Fruit fly (Drosophila melanogaster) ovary, adult (tissue): ENCODE results near the gene CG16736.
A peak's percentile ranks its signal among the peaks of the same experiment; 100 is the strongest.

Experiments used
- CG17801 ChIP-seq: fragments of 200-800 bp; optimal IDR thresholded peaks from 2 replicates; lab custom pipeline; 2019; ENCODE audit warnings: missing biosample characterization, mild to moderate bottlenecking, missing genetic modification characterization, moderate library complexity; ENCODE audit not compliant: partially characterized antibody

Gene CG16736

dm6 chr3R:9224807-9225206 lies 32.7 kb downstream of the CG16736 start:
- TF ChIP-seq CG17801 (GFP tag; lab: Kevin White, UChicago) = peak; percentile 12

- TF ChIP-seq CG17801 (GFP tag; lab: Kevin White, UChicago) = peak; percentile 81
Observed at dm6 chr3R:9222355-9222754, 35.2 kb downstream of the CG16736 start.

DNA sequence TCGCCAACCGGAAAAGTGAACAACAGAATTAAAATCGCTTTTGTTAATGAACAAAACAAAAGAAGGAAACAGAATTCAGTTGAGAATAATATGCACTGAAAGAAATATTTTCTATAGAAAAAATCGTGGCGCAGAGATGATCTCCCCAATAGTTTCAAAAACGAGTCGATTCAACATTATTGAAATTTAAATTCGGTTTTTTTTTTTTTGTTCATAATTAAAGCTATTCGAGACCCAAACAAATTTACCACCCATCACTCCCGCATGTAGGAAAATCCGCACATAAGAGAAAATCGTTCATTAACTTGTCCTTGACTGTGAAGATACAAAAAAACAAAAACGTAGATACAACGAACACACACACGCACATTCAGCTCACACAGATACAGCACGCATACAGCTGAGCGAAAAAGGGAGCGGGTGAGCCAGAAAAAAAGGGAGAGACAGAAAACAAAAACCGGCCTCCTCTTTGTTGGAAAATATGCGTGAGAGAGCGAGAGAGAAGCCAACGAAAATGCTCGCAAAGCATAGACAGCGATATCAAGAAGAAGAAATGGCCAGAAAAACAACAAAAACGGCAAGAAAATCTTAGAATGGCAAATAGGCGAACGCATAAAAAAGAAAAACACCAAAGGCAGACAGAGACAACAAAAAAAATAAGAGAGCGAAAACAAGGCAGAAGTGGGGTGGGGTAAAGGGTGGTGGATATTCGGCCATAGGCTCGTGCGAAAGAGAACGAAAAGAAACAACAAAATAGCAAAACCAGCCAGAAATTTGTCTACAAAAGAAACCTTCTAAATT lies 37.3 kb downstream of the CG16736 start:
- no peak for TF ChIP-seq CG17801 (GFP tag; lab: Kevin White, UChicago)

dm6 chr3R:9217607-9218006 lies 39.9 kb downstream of the CG16736 start:
- no peak for TF ChIP-seq CG17801 (GFP tag; lab: Kevin White, UChicago)

DNA sequence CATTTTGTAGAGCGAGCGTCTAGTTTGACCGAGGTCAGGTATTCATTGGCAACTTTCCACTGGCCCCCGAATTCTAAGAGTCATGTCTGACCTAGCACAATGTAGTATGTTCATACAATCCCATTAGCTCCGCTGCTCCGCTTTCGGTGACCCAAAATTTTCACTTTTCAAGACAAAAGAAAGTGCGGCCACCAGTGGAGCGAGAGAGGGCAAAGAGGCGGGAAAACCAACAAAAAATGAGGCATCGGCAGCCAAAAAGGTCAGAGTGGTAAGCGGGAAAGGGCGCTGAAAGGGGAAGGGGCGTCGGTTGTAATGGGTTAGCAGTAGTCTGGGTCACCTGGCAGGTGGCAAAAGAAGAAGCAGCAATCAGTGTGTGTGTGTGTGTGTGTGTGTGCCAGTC lies 42.0 kb downstream of the CG16736 start:
- no peak for TF ChIP-seq CG17801 (GFP tag; lab: Kevin White, UChicago)

dm6 chr3R:9214235-9214634 lies 43.3 kb downstream of the CG16736 start:
- no peak for TF ChIP-seq CG17801 (GFP tag; lab: Kevin White, UChicago)

DNA sequence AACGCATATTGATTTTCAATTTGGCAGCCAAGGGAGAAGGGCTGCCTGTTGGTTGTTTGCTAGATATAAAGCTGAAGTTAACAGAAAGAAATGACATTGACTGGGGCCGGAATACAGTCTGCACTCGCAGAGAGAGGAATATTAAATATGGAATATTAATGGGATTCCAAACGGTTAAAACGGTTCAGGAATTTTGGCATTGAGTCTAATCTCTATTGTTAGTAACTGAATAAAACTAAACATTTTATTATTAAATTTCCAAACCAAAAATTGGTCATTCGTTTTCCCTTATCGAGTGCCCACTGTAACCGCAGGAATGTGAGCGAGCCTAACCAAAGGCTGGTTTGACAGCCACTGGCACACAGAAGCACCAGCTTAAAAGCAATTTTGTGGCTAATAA lies 44.5 kb downstream of the CG16736 start:
- TF ChIP-seq CG17801 (GFP tag; lab: Kevin White, UChicago) = no peak
